Fruit fly (Drosophila melanogaster): Measurements from ENCODE around the gene betaggt-I.
A peak's percentile ranks its signal among the peaks of the same experiment; 100 is the strongest.

The betaggt-I gene

dm6 chr2L:4945300-4945699 is at the start of gene betaggt-I, which contains the start of gene mRpL24:
TSS of gene betaggt-I (plus strand) at chr2L:4945579.
TSS of gene mRpL24 (minus strand) at chr2L:4945361.
- TF ChIP-seq Hr96 (GFP tag; optimal IDR thresholded peaks at IDR 0.05) (peak; percentile 85), CG7101 (tag; optimal IDR thresholded peaks at IDR 0.05) (peak; percentile 99), kay (GFP tag; ENCODE audit: borderline replicate concordance) (peak; percentile 97), CG33017 (tag; optimal IDR thresholded peaks at IDR 0.05) (peak; percentile 99), Clk (GFP tag; optimal IDR thresholded peaks at IDR 0.05) (peak; percentile 89), CG7045 (GFP tag; optimal IDR thresholded peaks at IDR 0.05) (peak; percentile 98), CG14711 (tag; optimal IDR thresholded peaks at IDR 0.05) (peak; percentile 98), cnc (optimal IDR thresholded peaks at IDR 0.05) (no peak), CG1620 (GFP tag; optimal IDR thresholded peaks at IDR 0.05) (peak; percentile 96), bab1 (GFP tag; optimal IDR thresholded peaks at IDR 0.05) (peak; percentile 99), toe (GFP tag; optimal IDR thresholded peaks at IDR 0.05) (peak; percentile 95), pad (GFP tag; optimal IDR thresholded peaks at IDR 0.05) (peak; percentile 88), ovo (GFP tag; optimal IDR thresholded peaks at IDR 0.05) (peak; percentile 91), cic (GFP tag; optimal IDR thresholded peaks at IDR 0.05) (peak; percentile 72), CG12768 (GFP tag; optimal IDR thresholded peaks at IDR 0.05) (peak; percentile 96), Mnt (GFP tag; optimal IDR thresholded peaks at IDR 0.05) (peak; percentile 88), tj (GFP tag; optimal IDR thresholded peaks at IDR 0.05) (peak; percentile 85), Crg-1 (GFP tag; optimal IDR thresholded peaks at IDR 0.05) (peak; percentile 92), CG11617 (GFP tag; optimal IDR thresholded peaks at IDR 0.05) (peak; percentile 97), CG5204 (GFP tag; optimal IDR thresholded peaks at IDR 0.05) (peak; percentile 95)

- no peak for TF ChIP-seq Hr96 (GFP tag; optimal IDR thresholded peaks at IDR 0.05)
- TF ChIP-seq CG7045 (GFP tag; optimal IDR thresholded peaks at IDR 0.05), result no peak
- TF ChIP-seq kay (GFP tag; ENCODE audit: borderline replicate concordance), result peak; percentile 83
Measured at dm6 chr2L:4895902-4896301, 49.5 kb upstream of the betaggt-I start.

dm6 chr2L:4896484-4897205 is 48.7 kb upstream of the betaggt-I start:
- no peak for TF ChIP-seq CG14711 (tag; optimal IDR thresholded peaks at IDR 0.05)
- TF ChIP-seq kay (GFP tag; ENCODE audit: borderline replicate concordance), result peak; percentile 97
- TF ChIP-seq CG7045 (GFP tag; optimal IDR thresholded peaks at IDR 0.05), result no peak
- TF ChIP-seq CG33017 (tag; optimal IDR thresholded peaks at IDR 0.05), result no peak
- no peak for TF ChIP-seq ovo (GFP tag; optimal IDR thresholded peaks at IDR 0.05)
- TF ChIP-seq CG5204 (GFP tag; optimal IDR thresholded peaks at IDR 0.05), result peak; percentile 14
- TF ChIP-seq cic (GFP tag; optimal IDR thresholded peaks at IDR 0.05), result peak; percentile 61
- no peak for TF ChIP-seq toe (GFP tag; optimal IDR thresholded peaks at IDR 0.05)
- TF ChIP-seq Clk (GFP tag; optimal IDR thresholded peaks at IDR 0.05), result no peak
- TF ChIP-seq CG7101 (tag; optimal IDR thresholded peaks at IDR 0.05), result no peak
- TF ChIP-seq bab1 (GFP tag; optimal IDR thresholded peaks at IDR 0.05), result no peak
- TF ChIP-seq Hr96 (GFP tag; optimal IDR thresholded peaks at IDR 0.05), result no peak
- TF ChIP-seq CG11617 (GFP tag; optimal IDR thresholded peaks at IDR 0.05), result no peak
- TF ChIP-seq cnc (optimal IDR thresholded peaks at IDR 0.05), result no peak
- TF ChIP-seq Mnt (GFP tag; optimal IDR thresholded peaks at IDR 0.05), result peak; percentile 48
- TF ChIP-seq pad (GFP tag; optimal IDR thresholded peaks at IDR 0.05), result no peak
- TF ChIP-seq Crg-1 (GFP tag; optimal IDR thresholded peaks at IDR 0.05), result no peak
- TF ChIP-seq CG12768 (GFP tag; optimal IDR thresholded peaks at IDR 0.05), result peak; percentile 32
- no peak for TF ChIP-seq CG1620 (GFP tag; optimal IDR thresholded peaks at IDR 0.05)
- TF ChIP-seq tj (GFP tag; optimal IDR thresholded peaks at IDR 0.05), result peak; percentile 49

- TF ChIP-seq tj (GFP tag; optimal IDR thresholded peaks at IDR 0.05), result no peak
- TF ChIP-seq cnc (optimal IDR thresholded peaks at IDR 0.05), result peak in 1 of 2 experiments; percentile 40
Measured at dm6 chr2L:4898165-4898564, 47.2 kb upstream of the betaggt-I start.

dm6 chr2L:4899599-4900559 is 45.5 kb upstream of the betaggt-I start:
- TF ChIP-seq CG7101 (tag; optimal IDR thresholded peaks at IDR 0.05) (no peak), CG11617 (GFP tag; optimal IDR thresholded peaks at IDR 0.05) (no peak), Clk (GFP tag; optimal IDR thresholded peaks at IDR 0.05) (no peak), Hr96 (GFP tag; optimal IDR thresholded peaks at IDR 0.05) (no peak), Mnt (GFP tag; optimal IDR thresholded peaks at IDR 0.05) (no peak), cnc (optimal IDR thresholded peaks at IDR 0.05) (no peak), ovo (GFP tag; optimal IDR thresholded peaks at IDR 0.05) (no peak), CG14711 (tag; optimal IDR thresholded peaks at IDR 0.05) (no peak), bab1 (GFP tag; optimal IDR thresholded peaks at IDR 0.05) (no peak), CG12768 (GFP tag; optimal IDR thresholded peaks at IDR 0.05) (no peak), tj (GFP tag; optimal IDR thresholded peaks at IDR 0.05) (no peak), CG33017 (tag; optimal IDR thresholded peaks at IDR 0.05) (no peak), Crg-1 (GFP tag; optimal IDR thresholded peaks at IDR 0.05) (no peak), CG7045 (GFP tag; optimal IDR thresholded peaks at IDR 0.05) (no peak), kay (GFP tag; ENCODE audit: borderline replicate concordance) (no peak)

- TF ChIP-seq kay (GFP tag; ENCODE audit: borderline replicate concordance) (no peak), CG14711 (tag; optimal IDR thresholded peaks at IDR 0.05) (no peak), pad (GFP tag; optimal IDR thresholded peaks at IDR 0.05) (no peak), bab1 (GFP tag; optimal IDR thresholded peaks at IDR 0.05) (no peak), Clk (GFP tag; optimal IDR thresholded peaks at IDR 0.05) (no peak), CG33017 (tag; optimal IDR thresholded peaks at IDR 0.05) (no peak), CG11617 (GFP tag; optimal IDR thresholded peaks at IDR 0.05) (no peak), toe (GFP tag; optimal IDR thresholded peaks at IDR 0.05) (no peak), CG12768 (GFP tag; optimal IDR thresholded peaks at IDR 0.05) (no peak), Hr96 (GFP tag; optimal IDR thresholded peaks at IDR 0.05) (no peak)
Measured at dm6 chr2L:4903838-4904237, 41.5 kb upstream of the betaggt-I start.

All from whole organism, adult.